Worm (Caenorhabditis elegans) whole organism, young adult: Measurements from ENCODE around the gene str-94.

Source experiments
- B0035.1 ChIP-seq: sonication (generic microtip); optimal IDR thresholded peaks from 2 replicates; lab custom pipeline; 2016; ENCODE audit warnings: missing genetic modification characterization, mild to moderate bottlenecking, missing compliant biosample characterization, missing genotype, missing genetic modification reagents
- B0261.1 ChIP-seq: sonication (generic microtip); optimal IDR thresholded peaks from 2 replicates; lab custom pipeline; 2016; ENCODE audit warnings: mild to moderate bottlenecking, missing genetic modification characterization, moderate library complexity, missing compliant biosample characterization
- B0336.3 ChIP-seq: fragments of 200-800 bp; sonication (Bioruptor generic); IDR thresholded peaks from 2 replicates; pipeline ENCODE4 v1.3.6; 2022; ENCODE audit warnings: missing genetic modification characterization, missing compliant biosample characterization
- C17E4.6 ChIP-seq: fragments of 200-800 bp; sonication (Bioruptor generic); IDR thresholded peaks from 2 replicates; pipeline ENCODE4 v1.3.6; 2022; ENCODE audit warnings: missing genetic modification reagents, missing genetic modification characterization, missing compliant biosample characterization
- F10E7.11 ChIP-seq: sonication (generic microtip); optimal IDR thresholded peaks from 2 replicates; lab custom pipeline; 2017; ENCODE audit warnings: mild to moderate bottlenecking, missing genetic modification characterization, moderate library complexity, missing compliant biosample characterization
- F22D6.2 ChIP-seq: sonication (generic microtip); optimal IDR thresholded peaks from 2 replicates; lab custom pipeline; 2016; ENCODE audit warnings: mild to moderate bottlenecking, missing genetic modification characterization, missing compliant biosample characterization
- F23B12.7 ChIP-seq: sonication (generic microtip); optimal IDR thresholded peaks from 2 replicates; lab custom pipeline; 2017; ENCODE audit warnings: missing genetic modification characterization, mild to moderate bottlenecking, missing compliant biosample characterization, antibody characterized with exemption, moderate library complexity; ENCODE audit not compliant: insufficient read depth
- F55B11.4 ChIP-seq: sonication (generic microtip); optimal IDR thresholded peaks from 2 replicates; lab custom pipeline; 2016; ENCODE audit warnings: missing compliant biosample characterization, missing genetic modification characterization, borderline replicate concordance; ENCODE audit not compliant: insufficient read depth
- F57A8.1 ChIP-seq: fragments of 200-800 bp; sonication (Bioruptor generic); optimal IDR thresholded peaks from 2 replicates; lab custom pipeline; 2018; ENCODE audit warnings: mild to moderate bottlenecking, missing genetic modification characterization, moderate library complexity, missing compliant biosample characterization
- T07F8.4 ChIP-seq: sonication (generic microtip); optimal IDR thresholded peaks from 2 replicates; lab custom pipeline; 2016; ENCODE audit warnings: mild to moderate bottlenecking, missing genetic modification characterization, moderate library complexity, missing compliant biosample characterization
- Y95B8A.8 ChIP-seq: fragments of 200-800 bp; sonication (Bioruptor generic); IDR thresholded peaks from 2 replicates; pipeline ENCODE4 v1.3.6; 2022; ENCODE audit warnings: missing genetic modification reagents, missing genetic modification characterization, missing compliant biosample characterization
- ZK185.1 ChIP-seq: sonication (generic microtip); optimal IDR thresholded peaks from 2 replicates; lab custom pipeline; 2016; ENCODE audit warnings: mild to moderate bottlenecking, missing genetic modification characterization, missing compliant biosample characterization; ENCODE audit not compliant: poor library complexity, severe bottlenecking
- akir-1 ChIP-seq: fragments of 200-800 bp; sonication (Bioruptor generic); optimal IDR thresholded peaks from 2 replicates; lab custom pipeline; 2018; ENCODE audit warnings: mild to moderate bottlenecking, missing genetic modification characterization, moderate library complexity, missing compliant biosample characterization
- aptf-3 ChIP-seq: fragments of 200-800 bp; sonication (Bioruptor generic); IDR thresholded peaks from 2 replicates; pipeline ENCODE4 v1.3.6; 2022; ENCODE audit warnings: missing genetic modification characterization, missing compliant biosample characterization
- atf-7 ChIP-seq: sonication (generic microtip); optimal IDR thresholded peaks from 2 replicates; lab custom pipeline; 2017; ENCODE audit warnings: mild to moderate bottlenecking, missing genetic modification characterization, missing compliant biosample characterization
- bed-1 ChIP-seq: fragments of 200-800 bp; sonication (Bioruptor generic); IDR thresholded peaks from 2 replicates; pipeline ENCODE4 v1.3.6; 2022; ENCODE audit warnings: missing genetic modification reagents, missing genetic modification characterization, missing compliant biosample characterization
- ccch-3 ChIP-seq: fragments of 200-800 bp; sonication (Bioruptor generic); optimal IDR thresholded peaks from 2 replicates; lab custom pipeline; 2018; ENCODE audit warnings: mild to moderate bottlenecking, missing genetic modification characterization, missing compliant biosample characterization
- cebp-1 ChIP-seq, 2 experiments: fragments of 200-800 bp in 1 of 2; sonication (Bioruptor generic) in 1 of 2; sonication (generic microtip) in 1 of 2; IDR thresholded peaks in 1 of 2; optimal IDR thresholded peaks in 1 of 2; 2 replicates each; pipeline versions ENCODE4 v1.3.6 to Lab custom; 2017 to 2022; ENCODE audit warnings: missing compliant biosample characterization in 2 of 2, missing genetic modification characterization in 2 of 2, mild to moderate bottlenecking in 1 of 2, missing genetic modification reagents in 1 of 2, moderate library complexity in 1 of 2
- ceh-100 ChIP-seq: fragments of 200-800 bp; sonication (Bioruptor generic); IDR thresholded peaks from 2 replicates; pipeline ENCODE4 v1.3.6; 2022; ENCODE audit warnings: missing genetic modification reagents, missing genetic modification characterization, missing compliant biosample characterization
- ceh-27 ChIP-seq: fragments of 200-800 bp; sonication (Bioruptor generic); optimal IDR thresholded peaks from 2 replicates; lab custom pipeline; 2018; ENCODE audit warnings: mild to moderate bottlenecking, missing genetic modification characterization, moderate library complexity, missing compliant biosample characterization
- ceh-40 ChIP-seq: fragments of 200-800 bp; sonication (Bioruptor generic); IDR thresholded peaks from 2 replicates; pipeline ENCODE4 v1.3.6; 2022; ENCODE audit warnings: missing genetic modification characterization, missing compliant biosample characterization
- ceh-91 ChIP-seq: fragments of 200-800 bp; sonication (Bioruptor generic); IDR thresholded peaks from 2 replicates; pipeline ENCODE4 v1.3.6; 2022; ENCODE audit warnings: missing genetic modification reagents, missing genetic modification characterization, missing compliant biosample characterization
- chd-7 ChIP-seq: sonication (generic microtip); optimal IDR thresholded peaks from 2 replicates; lab custom pipeline; 2016; ENCODE audit warnings: mild to moderate bottlenecking, missing genetic modification characterization, moderate library complexity, missing compliant biosample characterization
- dox-1 ChIP-seq: fragments of 200-800 bp; sonication (Bioruptor generic); IDR thresholded peaks from 2 replicates; pipeline ENCODE4 v1.3.6; 2022; ENCODE audit warnings: missing genetic modification reagents, missing genetic modification characterization, missing compliant biosample characterization
- dpl-1 ChIP-seq: fragments of 150-350 bp; optimal IDR thresholded peaks from 2 replicates; lab custom pipeline; 2014; ENCODE audit warnings: missing biosample characterization, missing genetic modification reagents, missing genetic modification characterization
- egl-44 ChIP-seq: fragments of 200-800 bp; sonication (Bioruptor generic); IDR thresholded peaks from 2 replicates; pipeline ENCODE4 v1.3.6; 2022; ENCODE audit warnings: missing genetic modification reagents, missing genetic modification characterization, missing compliant biosample characterization
- gei-17 ChIP-seq: fragments of 200-800 bp; sonication (Bioruptor generic); optimal IDR thresholded peaks from 2 replicates; lab custom pipeline; 2018; ENCODE audit warnings: mild to moderate bottlenecking, missing genetic modification characterization, missing compliant biosample characterization
- hrde-1 ChIP-seq: sonication (generic microtip); optimal IDR thresholded peaks from 2 replicates; lab custom pipeline; 2016; ENCODE audit warnings: missing genetic modification characterization, mild to moderate bottlenecking, missing compliant biosample characterization, moderate library complexity, missing genotype, missing genetic modification reagents, borderline replicate concordance
- lin-35 ChIP-seq, 3 experiments: fragments of 150-350 bp in 2 of 3; sonication (generic microtip) in 1 of 3; optimal IDR thresholded peaks; 2 replicates each; lab custom pipeline; 2014 to 2018; ENCODE audit warnings: missing biosample characterization in 3 of 3, missing genetic modification characterization in 3 of 3, missing genetic modification reagents in 3 of 3
- lin-54 ChIP-seq: fragments of 200-800 bp; sonication (Bioruptor generic); optimal IDR thresholded peaks from 2 replicates; lab custom pipeline; 2018; ENCODE audit warnings: mild to moderate bottlenecking, missing genetic modification characterization, missing compliant biosample characterization
- lir-1 ChIP-seq: fragments of 200-800 bp; sonication (Bioruptor generic); conservative IDR thresholded peaks from 2 replicates; pipeline ENCODE4 v1.3.6; 2022; ENCODE audit warnings: missing genetic modification reagents, missing genetic modification characterization, missing compliant biosample characterization
- madf-10 ChIP-seq: sonication (generic microtip); optimal IDR thresholded peaks from 2 replicates; lab custom pipeline; 2016; ENCODE audit warnings: mild to moderate bottlenecking, missing genetic modification characterization, missing compliant biosample characterization
- madf-8 ChIP-seq: fragments of 200-800 bp; sonication (Bioruptor generic); conservative IDR thresholded peaks from 2 replicates; pipeline ENCODE4 v1.3.6; 2022; ENCODE audit warnings: missing genetic modification reagents, missing genetic modification characterization, missing compliant biosample characterization
- mcd-1 ChIP-seq: fragments of 200-800 bp; sonication (Bioruptor generic); IDR thresholded peaks from 2 replicates; pipeline ENCODE4 v1.3.6; 2022; ENCODE audit warnings: missing genetic modification reagents, missing genetic modification characterization, missing compliant biosample characterization
- nfya-1 ChIP-seq: sonication (generic microtip); optimal IDR thresholded peaks from 2 replicates; lab custom pipeline; 2017; ENCODE audit warnings: antibody characterized with exemption, missing compliant biosample characterization, missing genetic modification characterization, borderline replicate concordance; ENCODE audit not compliant: insufficient read depth
- rcor-1 ChIP-seq: fragments of 200-800 bp; sonication (Bioruptor generic); IDR thresholded peaks from 2 replicates; pipeline ENCODE4 v1.3.6; 2022; ENCODE audit warnings: missing genetic modification reagents, missing genetic modification characterization, missing compliant biosample characterization
- rpc-1 ChIP-seq, 2 experiments: fragments of 150-350 bp in 1 of 2; sonication (generic microtip) in 1 of 2; optimal IDR thresholded peaks; 2 replicates each; lab custom pipeline; 2014 to 2018; ENCODE audit warnings: missing biosample characterization in 1 of 2, missing genetic modification characterization in 1 of 2, missing genetic modification reagents in 1 of 2, missing genotype in 1 of 2
- tlf-1 ChIP-seq: fragments of 200-800 bp; sonication (Bioruptor generic); optimal IDR thresholded peaks from 2 replicates; lab custom pipeline; 2018; ENCODE audit warnings: mild to moderate bottlenecking, missing genetic modification characterization, missing compliant biosample characterization
- unc-62 ChIP-seq: fragments of 150-350 bp; optimal IDR thresholded peaks from 2 replicates; lab custom pipeline; 2014; ENCODE audit warnings: missing biosample characterization, missing genetic modification reagents, missing genetic modification characterization
- zfh-2 ChIP-seq: fragments of 200-800 bp; sonication (Bioruptor generic); conservative IDR thresholded peaks from 2 replicates; pipeline ENCODE4 v1.3.6; 2022; ENCODE audit warnings: missing genetic modification reagents, missing genetic modification characterization, missing compliant biosample characterization
- ztf-22 ChIP-seq: fragments of 200-800 bp; sonication (Bioruptor generic); optimal IDR thresholded peaks from 2 replicates; lab custom pipeline; 2018; ENCODE audit warnings: mild to moderate bottlenecking, missing genetic modification characterization, moderate library complexity, missing compliant biosample characterization
- ztf-28 ChIP-seq: fragments of 200-800 bp; sonication (Bioruptor generic); IDR thresholded peaks from 2 replicates; pipeline ENCODE4 v1.3.6; 2022; ENCODE audit warnings: missing genetic modification reagents, missing genetic modification characterization, missing compliant biosample characterization

The str-94 gene

DNA sequence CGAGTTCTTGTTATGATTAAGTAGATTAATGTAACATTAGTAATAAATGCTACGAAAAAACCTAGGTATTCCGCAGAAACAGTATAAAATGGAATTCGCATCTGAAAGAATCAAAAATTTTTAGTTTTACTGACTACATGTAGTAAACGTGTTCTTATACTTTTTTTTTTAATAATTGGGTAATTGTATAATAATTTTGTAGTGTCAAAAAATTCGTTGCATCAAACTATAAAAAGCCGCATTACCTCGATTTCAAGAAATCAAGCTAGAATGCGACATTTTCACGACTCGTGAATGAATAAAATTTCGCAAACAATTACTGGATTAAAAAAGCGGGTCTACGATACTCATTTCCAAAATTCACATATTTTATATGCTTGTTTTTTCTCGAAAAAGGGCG is at the start of gene str-94:
str-94 (minus strand) TSS at position 101 of the 400 bp plus-strand sequence.
- TF ChIP-seq chd-7 (tag; lab: Kevin White, UChicago): no peak
- no peak for TF ChIP-seq F22D6.2 (tag; lab: Kevin White, UChicago)

ce11 chrV:9297332-9297731 is 48.2 kb upstream of the str-94 start, which contains the start of gene F44A2.5:
Gene F44A2.5, plus strand, starts transcription at chrV:9297632.
- TF ChIP-seq mcd-1 (GFP tag; lab: Robert Waterston, UW): no peak
- TF ChIP-seq ceh-40 (GFP tag; lab: Robert Waterston, UW): no peak
- no peak for TF ChIP-seq T07F8.4 (tag; lab: Kevin White, UChicago)
- no peak for TF ChIP-seq ceh-91 (GFP tag; lab: Robert Waterston, UW)
- no peak for TF ChIP-seq zfh-2
- no peak for TF ChIP-seq Y95B8A.8 (GFP tag; lab: Robert Waterston, UW)
- no peak for TF ChIP-seq akir-1
- TF ChIP-seq C17E4.6: no peak
- no peak for TF ChIP-seq gei-17
- TF ChIP-seq F10E7.11: no peak
- no peak for TF ChIP-seq F55B11.4 (tag; lab: Kevin White, UChicago)
- no peak for TF ChIP-seq ztf-22 (GFP tag; lab: Kevin White, UChicago)
- TF ChIP-seq rpc-1 (optimal IDR thresholded peaks at IDR 0.05; lab: Kevin White, UChicago): no peak
- no peak for TF ChIP-seq rpc-1 (tag; optimal IDR thresholded peaks at IDR 0.05; lab: Kevin White, UChicago)
- no peak for TF ChIP-seq egl-44 (GFP tag; lab: Robert Waterston, UW)
- no peak for TF ChIP-seq aptf-3 (GFP tag; lab: Robert Waterston, UW)
- no peak for TF ChIP-seq F57A8.1 (GFP tag; lab: Kevin White, UChicago)
- no peak for TF ChIP-seq dox-1 (GFP tag; lab: Robert Waterston, UW)
- no peak for TF ChIP-seq unc-62 (GFP tag; lab: Kevin White, UChicago)

DNA sequence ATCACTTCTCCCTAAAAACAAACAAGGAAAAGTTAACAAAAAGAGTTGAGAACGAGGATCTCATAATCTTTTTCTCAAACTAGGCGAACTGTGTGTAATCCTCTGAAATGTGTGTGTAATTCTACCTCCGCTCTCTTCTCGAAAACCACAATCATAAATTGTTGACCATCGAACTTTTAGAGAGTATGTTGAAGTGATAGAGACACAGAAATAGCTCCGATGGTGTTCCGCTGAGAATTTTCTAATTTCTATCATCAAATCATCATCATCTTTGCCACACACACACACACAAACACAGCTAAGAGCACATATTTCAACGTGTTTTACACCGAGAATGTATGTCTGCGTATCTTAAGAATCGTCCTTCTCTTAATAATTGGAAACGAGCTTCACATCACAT is 46.5 kb upstream of the str-94 start:
- TF ChIP-seq tlf-1 (GFP tag; lab: Kevin White, UChicago): no peak
- no peak for TF ChIP-seq ZK185.1 (tag; lab: Kevin White, UChicago)
- TF ChIP-seq bed-1 (GFP tag; lab: Robert Waterston, UW): no peak

- TF ChIP-seq dpl-1 (no peak), ceh-100 (no peak), ztf-28 (GFP tag; lab: Robert Waterston, UW) (no peak), nfya-1 (tag; lab: Kevin White, UChicago) (no peak), lin-35 (GFP tag; optimal IDR thresholded peaks at IDR 0.05; lab: Kevin White, UChicago) (no peak), atf-7 (tag; lab: Kevin White, UChicago) (no peak), madf-10 (no peak), zfh-2 (peak; percentile 97), unc-62 (GFP tag; lab: Kevin White, UChicago) (no peak), lir-1 (no peak), rcor-1 (GFP tag; lab: Robert Waterston, UW) (no peak), hrde-1 (tag; lab: Kevin White, UChicago) (no peak), C17E4.6 (no peak), F23B12.7 (no peak), cebp-1 (GFP tag; IDR thresholded peaks at IDR 0.05; lab: Robert Waterston, UW) (no peak), cebp-1 (tag; optimal IDR thresholded peaks at IDR 0.05; lab: Kevin White, UChicago) (no peak), B0336.3 (GFP tag; lab: Robert Waterston, UW) (no peak), ceh-27 (GFP tag; lab: Kevin White, UChicago) (no peak), chd-7 (tag; lab: Kevin White, UChicago) (no peak), ccch-3 (no peak), madf-8 (no peak), B0035.1 (tag; lab: Kevin White, UChicago) (no peak), B0261.1 (tag; lab: Kevin White, UChicago) (peak; percentile 19), lin-54 (GFP tag; lab: Kevin White, UChicago) (no peak), ceh-40 (GFP tag; lab: Robert Waterston, UW) (no peak)
Measured at ce11 chrV:9293359-9293758, 44.3 kb upstream of the str-94 start.
